Fruit fly (Drosophila melanogaster) whole organism, embryonic: ENCODE data around the gene CG42514.
A peak's percentile ranks its signal among the peaks of the same experiment; 100 is the strongest.

Experiments used
- Bteb2 ChIP-seq: fragments of 200-800 bp; sonication (Bioruptor generic); optimal IDR thresholded peaks from 2 replicates; lab custom pipeline; 2016; ENCODE audit warnings: missing biosample characterization, missing genetic modification characterization
- CG11504 ChIP-seq: fragments of 200-800 bp; sonication (Bioruptor generic); optimal IDR thresholded peaks from 3 replicates; lab custom pipeline; 2019; ENCODE audit warnings: missing biosample characterization, mild to moderate bottlenecking, missing genetic modification characterization, moderate library complexity
- CG11695 ChIP-seq: fragments of 200-800 bp; sonication (Bioruptor generic); IDR thresholded peaks from 3 replicates; pipeline ENCODE4 v1.3.6; 2022; ENCODE audit warnings: missing biosample characterization, missing genetic modification characterization
- CG12299 ChIP-seq: fragments of 200-800 bp; sonication (Bioruptor generic); optimal IDR thresholded peaks from 2 replicates; lab custom pipeline; 2018; ENCODE audit warnings: missing biosample characterization, mild to moderate bottlenecking, missing genetic modification characterization
- CG1233 ChIP-seq: fragments of 200-800 bp; sonication (Bioruptor generic); optimal IDR thresholded peaks from 4 replicates; lab custom pipeline; 2018; ENCODE audit warnings: missing biosample characterization, mild to moderate bottlenecking, missing genetic modification characterization
- CG14710 ChIP-seq: fragments of 200-800 bp; sonication (Bioruptor generic); optimal IDR thresholded peaks from 3 replicates; lab custom pipeline; 2019; ENCODE audit warnings: missing biosample characterization, mild to moderate bottlenecking, missing genetic modification characterization, moderate library complexity
- CG1529 ChIP-seq: fragments of 200-800 bp; sonication (Bioruptor generic); optimal IDR thresholded peaks from 3 replicates; lab custom pipeline; 2018; ENCODE audit warnings: missing biosample characterization, missing genetic modification characterization
- CG17328 ChIP-seq: fragments of 200-800 bp; sonication (Bioruptor generic); IDR thresholded peaks from 2 replicates; pipeline ENCODE4 v1.3.6; 2022; ENCODE audit warnings: missing biosample characterization, missing genetic modification characterization
- CG2712 ChIP-seq: fragments of 200-800 bp; optimal IDR thresholded peaks from 3 replicates; lab custom pipeline; 2019; ENCODE audit warnings: missing biosample characterization, mild to moderate bottlenecking, missing genetic modification characterization, moderate library complexity
- CG31224 ChIP-seq: fragments of 200-800 bp; sonication (Bioruptor generic); IDR thresholded peaks from 2 replicates; pipeline ENCODE4 v1.3.6; 2022; ENCODE audit warnings: missing biosample characterization, missing genetic modification characterization
- CG3163 ChIP-seq: fragments of 200-800 bp; sonication (Bioruptor generic); optimal IDR thresholded peaks from 3 replicates; lab custom pipeline; 2016; ENCODE audit warnings: missing biosample characterization, missing genetic modification characterization
- CG3281 ChIP-seq: fragments of 200-800 bp; sonication (Bioruptor generic); optimal IDR thresholded peaks from 3 replicates; lab custom pipeline; 2017; ENCODE audit warnings: missing biosample characterization, mild to moderate bottlenecking, missing genetic modification characterization
- CG3847 ChIP-seq: fragments of 200-800 bp; sonication (Bioruptor generic); IDR thresholded peaks from 2 replicates; pipeline ENCODE4 v1.3.6; 2022; ENCODE audit warnings: missing biosample characterization, missing genetic modification characterization
- CG4360 ChIP-seq: fragments of 200-800 bp; sonication (Bioruptor generic); IDR thresholded peaks from 2 replicates; pipeline ENCODE4 v1.3.6; 2022; ENCODE audit warnings: missing biosample characterization, missing genetic modification characterization
- CG6254 ChIP-seq: fragments of 200-800 bp; sonication (Bioruptor generic); optimal IDR thresholded peaks from 3 replicates; lab custom pipeline; 2017; ENCODE audit warnings: mild to moderate bottlenecking, missing biosample characterization, missing genetic modification reagents, missing genetic modification characterization
- CG7839 ChIP-seq: fragments of 200-800 bp; sonication (Bioruptor generic); optimal IDR thresholded peaks from 3 replicates; lab custom pipeline; 2018; ENCODE audit warnings: missing biosample characterization, mild to moderate bottlenecking, missing genetic modification characterization, moderate library complexity
- CG7987 ChIP-seq: fragments of 200-800 bp; sonication (Bioruptor generic); optimal IDR thresholded peaks from 2 replicates; lab custom pipeline; 2018; ENCODE audit warnings: missing biosample characterization, mild to moderate bottlenecking, missing genetic modification characterization, moderate library complexity
- CG8281 ChIP-seq: fragments of 200-800 bp; sonication (Bioruptor generic); optimal IDR thresholded peaks from 2 replicates; lab custom pipeline; 2018; ENCODE audit warnings: missing biosample characterization, mild to moderate bottlenecking, missing genetic modification characterization, moderate library complexity
- CG8388 ChIP-seq: fragments of 200-800 bp; sonication (Bioruptor generic); optimal IDR thresholded peaks from 2 replicates; lab custom pipeline; 2019; ENCODE audit warnings: missing biosample characterization, mild to moderate bottlenecking, missing genetic modification characterization, moderate library complexity
- GATAe ChIP-seq: fragments of 200-800 bp; sonication (Bioruptor generic); conservative IDR thresholded peaks from 2 replicates; pipeline ENCODE4 v1.3.6; 2022; ENCODE audit warnings: missing biosample characterization, missing genetic modification characterization
- Gug ChIP-seq: fragments of 200-800 bp; sonication (Bioruptor generic); IDR thresholded peaks from 4 replicates; pipeline ENCODE4 v1.3.6; 2022; ENCODE audit warnings: missing biosample characterization, missing genetic modification characterization
- HLH4C ChIP-seq: fragments of 200-800 bp; sonication (Bioruptor generic); IDR thresholded peaks from 3 replicates; pipeline ENCODE4 v1.3.6; 2022; ENCODE audit warnings: missing biosample characterization, missing genetic modification characterization; ENCODE audit not compliant: partially characterized antibody
- Hand ChIP-seq: fragments of 200-800 bp; sonication (Bioruptor generic); optimal IDR thresholded peaks from 2 replicates; lab custom pipeline; 2017; ENCODE audit warnings: mild to moderate bottlenecking, missing biosample characterization, missing genetic modification reagents, missing genetic modification characterization
- Hr39 ChIP-seq: fragments of >200 bp; optimal IDR thresholded peaks from 2 replicates; lab custom pipeline; 2017
- Hsf ChIP-seq: fragments of 200-800 bp; sonication (Bioruptor generic); optimal IDR thresholded peaks from 3 replicates; lab custom pipeline; 2016; ENCODE audit warnings: missing biosample characterization, missing genetic modification characterization
- Nf-YB ChIP-seq: fragments of 200-800 bp; sonication (Bioruptor generic); optimal IDR thresholded peaks from 3 replicates; lab custom pipeline; 2019; ENCODE audit warnings: missing biosample characterization, mild to moderate bottlenecking, missing genetic modification characterization, moderate library complexity
- Nf-YC ChIP-seq: fragments of 200-800 bp; optimal IDR thresholded peaks from 3 replicates; lab custom pipeline; 2019; ENCODE audit warnings: missing biosample characterization, mild to moderate bottlenecking, missing genetic modification characterization, moderate library complexity
- NfI ChIP-seq: fragments of 200-800 bp; sonication (Bioruptor generic); optimal IDR thresholded peaks from 3 replicates; lab custom pipeline; 2018; ENCODE audit warnings: missing biosample characterization, mild to moderate bottlenecking, missing genetic modification characterization, moderate library complexity
- Oli ChIP-seq: fragments of 200-800 bp; sonication (Bioruptor generic); optimal IDR thresholded peaks from 2 replicates; lab custom pipeline; 2018; ENCODE audit warnings: missing biosample characterization, mild to moderate bottlenecking, missing genetic modification characterization, moderate library complexity
- Optix ChIP-seq: fragments of 200-800 bp; sonication (Bioruptor generic); IDR thresholded peaks from 3 replicates; pipeline ENCODE4 v1.3.6; 2022; ENCODE audit warnings: missing biosample characterization, missing genetic modification characterization
- Xrp1 ChIP-seq: fragments of 200-800 bp; sonication (Bioruptor generic); IDR thresholded peaks from 2 replicates; pipeline ENCODE4 v1.3.6; 2022; ENCODE audit warnings: missing biosample characterization, missing genetic modification characterization
- bsh ChIP-seq, 2 experiments: fragments of 200-800 bp; sonication (Bioruptor generic); optimal IDR thresholded peaks; 2 replicates each; lab custom pipeline; 2017 to 2018; ENCODE audit warnings: mild to moderate bottlenecking in 2 of 2, missing biosample characterization in 2 of 2, missing genetic modification characterization in 2 of 2, moderate library complexity in 1 of 2
- croc ChIP-seq: fragments of 200-800 bp; sonication (Bioruptor generic); conservative IDR thresholded peaks from 3 replicates; pipeline ENCODE4 v1.3.6; 2022; ENCODE audit warnings: missing biosample characterization, missing genetic modification characterization
- crp ChIP-seq, 2 experiments: fragments of 200-800 bp; sonication (Bioruptor generic); optimal IDR thresholded peaks; 2 replicates in 1 of 2; 3 replicates in 1 of 2; lab custom pipeline; 2017; ENCODE audit warnings: missing biosample characterization in 2 of 2, missing genetic modification characterization in 2 of 2, mild to moderate bottlenecking in 1 of 2, moderate library complexity in 1 of 2
- dm ChIP-seq: fragments of 200-800 bp; sonication (Bioruptor generic); optimal IDR thresholded peaks from 3 replicates; lab custom pipeline; 2016; ENCODE audit warnings: missing biosample characterization, missing genetic modification characterization
- dmrt11E ChIP-seq: fragments of 200-800 bp; sonication (Bioruptor generic); optimal IDR thresholded peaks from 3 replicates; lab custom pipeline; 2018; ENCODE audit warnings: missing biosample characterization, mild to moderate bottlenecking, missing genetic modification characterization, moderate library complexity
- ewg ChIP-seq: fragments of 200-800 bp; sonication (Bioruptor generic); optimal IDR thresholded peaks from 3 replicates; lab custom pipeline; 2017; ENCODE audit warnings: mild to moderate bottlenecking, missing biosample characterization, missing genetic modification reagents, missing genetic modification characterization
- ftz-f1 ChIP-seq: fragments of 200-800 bp; sonication (Bioruptor generic); optimal IDR thresholded peaks from 2 replicates; lab custom pipeline; 2016; ENCODE audit warnings: missing biosample characterization, missing genetic modification characterization
- gem ChIP-seq: fragments of 200-800 bp; sonication (Bioruptor generic); optimal IDR thresholded peaks from 2 replicates; lab custom pipeline; 2019; ENCODE audit warnings: missing biosample characterization, mild to moderate bottlenecking, missing genetic modification characterization, moderate library complexity
- hbn ChIP-seq: fragments of 200-800 bp; sonication (Bioruptor generic); IDR thresholded peaks from 2 replicates; pipeline ENCODE4 v1.3.6; 2022; ENCODE audit warnings: missing biosample characterization, missing genetic modification characterization; ENCODE audit not compliant: partially characterized antibody
- hkb ChIP-seq, 2 experiments: fragments of 200-800 bp in 1 of 2; fragments of >200 bp in 1 of 2; sonication (Bioruptor generic) in 1 of 2; IDR thresholded peaks in 1 of 2; optimal IDR thresholded peaks in 1 of 2; 2 replicates each; pipeline versions ENCODE4 v1.3.6 to Lab custom; 2017 to 2022; ENCODE audit warnings: missing biosample characterization in 1 of 2, missing genetic modification characterization in 1 of 2
- hth ChIP-seq: fragments of >200 bp; optimal IDR thresholded peaks from 2 replicates; lab custom pipeline; 2017; ENCODE audit warnings: inconsistent platforms
- klu ChIP-seq: fragments of 200-800 bp; sonication (Bioruptor generic); IDR thresholded peaks from 2 replicates; pipeline ENCODE4 v1.3.6; 2022; ENCODE audit warnings: missing biosample characterization, missing genetic modification characterization
- lbe ChIP-seq: fragments of 200-800 bp; sonication (Bioruptor generic); optimal IDR thresholded peaks from 2 replicates; lab custom pipeline; 2016; ENCODE audit warnings: missing biosample characterization, mild to moderate bottlenecking, missing genetic modification characterization
- luna ChIP-seq: fragments of 200-800 bp; sonication (Bioruptor generic); optimal IDR thresholded peaks from 2 replicates; lab custom pipeline; 2016; ENCODE audit warnings: missing biosample characterization, missing genetic modification characterization
- odd ChIP-seq: fragments of 200-800 bp; sonication (Bioruptor generic); optimal IDR thresholded peaks from 2 replicates; lab custom pipeline; 2017; ENCODE audit warnings: missing biosample characterization, mild to moderate bottlenecking, missing genetic modification characterization
- org-1 ChIP-seq: fragments of 200-800 bp; sonication (Bioruptor generic); optimal IDR thresholded peaks from 2 replicates; lab custom pipeline; 2017; ENCODE audit warnings: missing biosample characterization, missing genetic modification characterization
- ro ChIP-seq: fragments of 200-800 bp; sonication (Bioruptor generic); IDR thresholded peaks from 2 replicates; pipeline ENCODE4 v1.3.6; 2022; ENCODE audit warnings: missing biosample characterization, missing genetic modification characterization
- sim ChIP-seq: fragments of 200-800 bp; sonication (Bioruptor generic); IDR thresholded peaks from 2 replicates; pipeline ENCODE4 v1.3.6; 2022; ENCODE audit warnings: missing biosample characterization, missing genetic modification characterization
- sr ChIP-seq: fragments of 200-800 bp; sonication (Bioruptor generic); IDR thresholded peaks from 3 replicates; pipeline ENCODE4 v1.3.6; 2022; ENCODE audit warnings: missing biosample characterization, missing genetic modification characterization
- stc ChIP-seq: fragments of 200-800 bp; sonication (Bioruptor generic); IDR thresholded peaks from 2 replicates; pipeline ENCODE4 v1.3.6; 2022; ENCODE audit warnings: missing biosample characterization, missing genetic modification characterization
- tin ChIP-seq: fragments of 200-800 bp; sonication (Bioruptor generic); optimal IDR thresholded peaks from 3 replicates; lab custom pipeline; 2016; ENCODE audit warnings: missing biosample characterization, missing genetic modification characterization
- vfl ChIP-seq: fragments of 200-800 bp; sonication (Bioruptor generic); optimal IDR thresholded peaks from 2 replicates; lab custom pipeline; 2016; ENCODE audit warnings: missing biosample characterization, missing genetic modification characterization
- wor ChIP-seq: fragments of 200-800 bp; sonication (Bioruptor generic); IDR thresholded peaks from 2 replicates; pipeline ENCODE4 v1.3.6; 2022; ENCODE audit warnings: missing biosample characterization, missing genetic modification characterization

The CG42514 gene

dm6 chr3L:16474130-16474529 is 21.9 kb downstream of the CG42514 start (continued):
- TF ChIP-seq gem (tag; lab: Kevin White, UChicago), result peak; percentile 67
- peak; percentile 25 for TF ChIP-seq CG6254 (GFP tag; lab: Kevin White, UChicago)
- no peak for TF ChIP-seq hbn
- no peak for TF ChIP-seq org-1 (GFP tag; lab: Kevin White, UChicago)
- TF ChIP-seq Nf-YC (tag; lab: Kevin White, UChicago), result no peak
- TF ChIP-seq lbe (GFP tag; lab: Kevin White, UChicago), result no peak
- TF ChIP-seq hkb (optimal IDR thresholded peaks at IDR 0.05; lab: Kevin White, UChicago), result no peak
- 0 out of 2 replicates have a peak, but pooled peaks have one; percentile 19 for TF ChIP-seq hkb (GFP tag; IDR thresholded peaks at IDR 0.05; lab: Robert Waterston, UW)
- peak; percentile 13; the same call in 1 of the 2 replicates for TF ChIP-seq Xrp1 (GFP tag; lab: Robert Waterston, UW)
- TF ChIP-seq CG14710 (tag; lab: Kevin White, UChicago), result peak; percentile 12
- TF ChIP-seq CG3281, result no peak
- no peak for TF ChIP-seq Hand (GFP tag; lab: Kevin White, UChicago)
- TF ChIP-seq vfl, result no peak
- TF ChIP-seq hth (lab: Kevin White, UChicago), result no peak
- TF ChIP-seq CG3163 (GFP tag; lab: Kevin White, UChicago), result no peak
- TF ChIP-seq ro (GFP tag; lab: Robert Waterston, UW), result no peak
- no peak for TF ChIP-seq HLH4C
- no peak for TF ChIP-seq GATAe (GFP tag; lab: Robert Waterston, UW)
- no peak for TF ChIP-seq NfI
- no peak for TF ChIP-seq CG1529
- peak; percentile 10 for TF ChIP-seq dmrt11E (tag; lab: Kevin White, UChicago)
- TF ChIP-seq CG11695 (GFP tag; lab: Robert Waterston, UW), result no peak
- TF ChIP-seq luna, result no peak
- no peak for TF ChIP-seq CG4360 (GFP tag; lab: Robert Waterston, UW)
- no peak for TF ChIP-seq Optix (GFP tag; lab: Robert Waterston, UW)
- TF ChIP-seq CG7839 (tag; lab: Kevin White, UChicago), result peak; percentile 53
- peak; percentile 45 for TF ChIP-seq CG8388 (GFP tag; lab: Kevin White, UChicago)
- TF ChIP-seq Hsf (GFP tag; lab: Kevin White, UChicago), result peak; percentile 14
- no peak for TF ChIP-seq ftz-f1
- TF ChIP-seq CG12299 (tag; lab: Kevin White, UChicago), result no peak
- no peak for TF ChIP-seq ewg (GFP tag; lab: Kevin White, UChicago)
- TF ChIP-seq sim (GFP tag; lab: Robert Waterston, UW), result no peak
- TF ChIP-seq CG7987 (GFP tag; lab: Kevin White, UChicago), result no peak
- TF ChIP-seq Gug (GFP tag; lab: Robert Waterston, UW), result no peak
- peak; percentile 26; the same call in 2 of the 3 replicates for TF ChIP-seq croc (GFP tag; lab: Robert Waterston, UW)
- TF ChIP-seq CG2712 (tag; lab: Kevin White, UChicago), result peak; percentile 27
- TF ChIP-seq Hr39, result no peak
- peak; percentile 20 for TF ChIP-seq Oli

dm6 chr3L:16470071-16470470 is 26.0 kb downstream of the CG42514 start:
- TF ChIP-seq CG31224 (no peak), tin (GFP tag; lab: Kevin White, UChicago) (no peak), CG3847 (GFP tag; lab: Robert Waterston, UW) (no peak), CG11504 (tag; lab: Kevin White, UChicago) (peak; percentile 36), Nf-YB (GFP tag; lab: Kevin White, UChicago) (no peak), sr (GFP tag; lab: Robert Waterston, UW) (no peak), bsh (GFP tag; optimal IDR thresholded peaks at IDR 0.05; lab: Kevin White, UChicago) (no peak), crp (GFP tag; optimal IDR thresholded peaks at IDR 0.05; lab: Kevin White, UChicago) (no peak), wor (GFP tag; lab: Robert Waterston, UW) (no peak), CG8281 (tag; lab: Kevin White, UChicago) (no peak), stc (GFP tag; lab: Robert Waterston, UW) (no peak), dm (GFP tag; lab: Kevin White, UChicago) (no peak), Bteb2 (GFP tag; lab: Kevin White, UChicago) (no peak), klu (no peak), CG17328 (no peak), odd (no peak), CG1233 (GFP tag; lab: Kevin White, UChicago) (no peak)
